Worm (Caenorhabditis elegans) whole organism, late embryonic: ENCODE results near the gene R05D3.12.
"Not testable (repeated sequence)": the region's sequence is repeated elsewhere in the genome, so short reads cannot be mapped to it uniquely, and the experiment has no call there.

ENCODE experiments used
- C38D4.7 ChIP-seq: fragments of 200-800 bp; sonication (Bioruptor generic); optimal IDR thresholded peaks from 2 replicates; lab custom pipeline; 2018; ENCODE audit warnings: mild to moderate bottlenecking, missing genetic modification characterization, moderate library complexity, missing compliant biosample characterization
- F13H6.1 ChIP-seq: sonication (generic microtip); optimal IDR thresholded peaks from 2 replicates; lab custom pipeline; 2016; ENCODE audit warnings: missing genetic modification characterization, missing compliant biosample characterization
- T23F11.4 ChIP-seq: fragments of 200-800 bp; sonication (Bioruptor generic); optimal IDR thresholded peaks from 2 replicates; lab custom pipeline; 2018; ENCODE audit warnings: mild to moderate bottlenecking, missing genetic modification characterization, missing compliant biosample characterization
- ahr-1 ChIP-seq: sonication (generic microtip); optimal IDR thresholded peaks from 2 replicates; lab custom pipeline; 2016; ENCODE audit warnings: missing genetic modification characterization, missing compliant biosample characterization
- ama-1 ChIP-seq: fragments of 150-350 bp; optimal IDR thresholded peaks from 2 replicates; lab custom pipeline; 2014
- ceh-14 ChIP-seq: sonication (generic microtip); optimal IDR thresholded peaks from 2 replicates; lab custom pipeline; 2016; ENCODE audit warnings: missing genotype, missing genetic modification characterization, missing compliant biosample characterization
- ceh-2 ChIP-seq: sonication (generic microtip); optimal IDR thresholded peaks from 2 replicates; lab custom pipeline; 2016; ENCODE audit warnings: missing genotype, missing genetic modification characterization, missing compliant biosample characterization
- ceh-22 ChIP-seq: sonication (generic microtip); optimal IDR thresholded peaks from 2 replicates; lab custom pipeline; 2017; ENCODE audit warnings: missing biosample characterization, missing genetic modification characterization
- ceh-24 ChIP-seq: sonication (generic microtip); optimal IDR thresholded peaks from 2 replicates; lab custom pipeline; 2016; ENCODE audit warnings: mild to moderate bottlenecking, missing genetic modification characterization, missing compliant biosample characterization
- ceh-30 ChIP-seq: fragments of 150-350 bp; optimal IDR thresholded peaks from 2 replicates; lab custom pipeline; 2014; ENCODE audit warnings: missing biosample characterization, missing genetic modification characterization
- ceh-31 ChIP-seq: sonication (generic microtip); optimal IDR thresholded peaks from 2 replicates; lab custom pipeline; 2016; ENCODE audit warnings: missing genetic modification characterization, missing compliant biosample characterization
- ceh-34 ChIP-seq: sonication (generic microtip); optimal IDR thresholded peaks from 2 replicates; lab custom pipeline; 2016; ENCODE audit warnings: mild to moderate bottlenecking, missing genetic modification characterization, missing compliant biosample characterization
- ceh-48 ChIP-seq: sonication (generic microtip); optimal IDR thresholded peaks from 2 replicates; lab custom pipeline; 2016; ENCODE audit warnings: missing genetic modification characterization, inconsistent platforms, missing compliant biosample characterization
- ceh-6 ChIP-seq: fragments of 200-800 bp; sonication (Bioruptor generic); optimal IDR thresholded peaks from 2 replicates; lab custom pipeline; 2018; ENCODE audit warnings: mild to moderate bottlenecking, missing genetic modification characterization, missing compliant biosample characterization
- che-1 ChIP-seq: sonication (generic microtip); optimal IDR thresholded peaks from 2 replicates; lab custom pipeline; 2016; ENCODE audit warnings: mild to moderate bottlenecking, missing genetic modification characterization, missing compliant biosample characterization
- dmd-4 ChIP-seq: sonication (generic microtip); optimal IDR thresholded peaks from 2 replicates; lab custom pipeline; 2016; ENCODE audit warnings: borderline replicate concordance, missing genetic modification characterization, missing compliant biosample characterization
- dve-1 ChIP-seq: sonication (generic microtip); optimal IDR thresholded peaks from 2 replicates; lab custom pipeline; 2017; ENCODE audit warnings: antibody characterized with exemption, mild to moderate bottlenecking, missing genetic modification characterization, missing compliant biosample characterization
- fax-1 ChIP-seq: sonication (generic microtip); optimal IDR thresholded peaks from 2 replicates; lab custom pipeline; 2016; ENCODE audit warnings: missing genotype, missing genetic modification characterization, missing compliant biosample characterization
- fkh-6 ChIP-seq: sonication (generic microtip); optimal IDR thresholded peaks from 2 replicates; lab custom pipeline; 2016; ENCODE audit warnings: missing genetic modification characterization, missing compliant biosample characterization
- hlh-13 ChIP-seq: fragments of 200-800 bp; sonication (Bioruptor generic); optimal IDR thresholded peaks from 2 replicates; lab custom pipeline; 2018; ENCODE audit warnings: mild to moderate bottlenecking, missing genetic modification characterization, missing compliant biosample characterization
- hlh-15 ChIP-seq: sonication (generic microtip); optimal IDR thresholded peaks from 2 replicates; lab custom pipeline; 2016; ENCODE audit warnings: missing genetic modification characterization, missing compliant biosample characterization
- hlh-30 ChIP-seq: sonication (generic microtip); optimal IDR thresholded peaks from 2 replicates; lab custom pipeline; 2017; ENCODE audit warnings: antibody characterized with exemption, missing genetic modification characterization, missing compliant biosample characterization; ENCODE audit not compliant: insufficient read depth
- lim-6 ChIP-seq: sonication (generic microtip); optimal IDR thresholded peaks from 2 replicates; lab custom pipeline; 2016; ENCODE audit warnings: missing genetic modification characterization, missing compliant biosample characterization
- lin-11 ChIP-seq: fragments of 200-800 bp; sonication (Bioruptor generic); optimal IDR thresholded peaks from 2 replicates; lab custom pipeline; 2018; ENCODE audit warnings: mild to moderate bottlenecking, missing genetic modification characterization, missing compliant biosample characterization
- nfya-1 ChIP-seq: sonication (generic microtip); optimal IDR thresholded peaks from 2 replicates; lab custom pipeline; 2017; ENCODE audit warnings: missing genetic modification characterization, mild to moderate bottlenecking, missing compliant biosample characterization, antibody characterized with exemption, moderate library complexity
- nhr-11 ChIP-seq: fragments of 150-350 bp; optimal IDR thresholded peaks from 2 replicates; lab custom pipeline; 2014; ENCODE audit warnings: missing biosample characterization, missing genetic modification characterization
- nhr-232 ChIP-seq: sonication (generic microtip); optimal IDR thresholded peaks from 2 replicates; lab custom pipeline; 2016; ENCODE audit warnings: missing genetic modification characterization, missing compliant biosample characterization
- pha-4 ChIP-seq: fragments of 150-350 bp; optimal IDR thresholded peaks from 2 replicates; lab custom pipeline; 2018; ENCODE audit warnings: missing biosample characterization, missing genetic modification reagents, missing genetic modification characterization
- ref-2 ChIP-seq: sonication (generic microtip); optimal IDR thresholded peaks from 2 replicates; lab custom pipeline; 2016; ENCODE audit warnings: missing genetic modification characterization, missing compliant biosample characterization
- rnt-1 ChIP-seq: sonication (generic microtip); optimal IDR thresholded peaks from 2 replicates; lab custom pipeline; 2016; ENCODE audit warnings: missing genetic modification characterization, missing compliant biosample characterization
- sdc-2 ChIP-seq: sonication (generic microtip); optimal IDR thresholded peaks from 2 replicates; lab custom pipeline; 2016; ENCODE audit warnings: missing genotype, missing genetic modification characterization, missing compliant biosample characterization
- sox-2 ChIP-seq: fragments of 200-800 bp; sonication (Bioruptor generic); IDR thresholded peaks from 2 replicates; pipeline ENCODE4 v1.3.6; 2022; ENCODE audit warnings: missing genetic modification reagents, missing genetic modification characterization, missing compliant biosample characterization
- sox-4 ChIP-seq: sonication (generic microtip); optimal IDR thresholded peaks from 2 replicates; lab custom pipeline; 2017; ENCODE audit warnings: mild to moderate bottlenecking, missing genetic modification characterization, inconsistent platforms, missing compliant biosample characterization
- tbx-2 ChIP-seq: sonication (generic microtip); optimal IDR thresholded peaks from 2 replicates; lab custom pipeline; 2016; ENCODE audit warnings: missing genetic modification characterization, missing compliant biosample characterization
- tbx-7 ChIP-seq: sonication (generic microtip); optimal IDR thresholded peaks from 2 replicates; lab custom pipeline; 2016; ENCODE audit warnings: missing genotype, missing genetic modification characterization, missing compliant biosample characterization
- unc-3 ChIP-seq, 2 experiments: fragments of 200-800 bp in 1 of 2; sonication (Bioruptor generic) in 1 of 2; sonication (generic microtip) in 1 of 2; conservative IDR thresholded peaks in 1 of 2; optimal IDR thresholded peaks in 1 of 2; 2 replicates each; pipeline versions ENCODE4 v1.3.6 to Lab custom; 2016 to 2022; ENCODE audit warnings: missing compliant biosample characterization in 2 of 2, missing genetic modification characterization in 2 of 2, missing genetic modification reagents in 1 of 2
- unc-42 ChIP-seq: sonication (generic microtip); optimal IDR thresholded peaks from 2 replicates; lab custom pipeline; 2016; ENCODE audit warnings: missing genotype, missing genetic modification characterization, missing compliant biosample characterization
- unc-55 ChIP-seq: sonication (generic microtip); optimal IDR thresholded peaks from 2 replicates; lab custom pipeline; 2017; ENCODE audit warnings: missing biosample characterization, missing genetic modification reagents, missing genetic modification characterization
- unc-86 ChIP-seq: sonication (generic microtip); optimal IDR thresholded peaks from 2 replicates; lab custom pipeline; 2016; ENCODE audit warnings: missing genetic modification characterization, missing compliant biosample characterization
- zip-5 ChIP-seq: sonication (generic microtip); optimal IDR thresholded peaks from 2 replicates; lab custom pipeline; 2016; ENCODE audit warnings: missing genetic modification characterization, missing compliant biosample characterization
- ztf-16 ChIP-seq: sonication (generic microtip); optimal IDR thresholded peaks from 2 replicates; lab custom pipeline; 2017; ENCODE audit warnings: missing genetic modification characterization, missing compliant biosample characterization

Gene R05D3.12

DNA sequence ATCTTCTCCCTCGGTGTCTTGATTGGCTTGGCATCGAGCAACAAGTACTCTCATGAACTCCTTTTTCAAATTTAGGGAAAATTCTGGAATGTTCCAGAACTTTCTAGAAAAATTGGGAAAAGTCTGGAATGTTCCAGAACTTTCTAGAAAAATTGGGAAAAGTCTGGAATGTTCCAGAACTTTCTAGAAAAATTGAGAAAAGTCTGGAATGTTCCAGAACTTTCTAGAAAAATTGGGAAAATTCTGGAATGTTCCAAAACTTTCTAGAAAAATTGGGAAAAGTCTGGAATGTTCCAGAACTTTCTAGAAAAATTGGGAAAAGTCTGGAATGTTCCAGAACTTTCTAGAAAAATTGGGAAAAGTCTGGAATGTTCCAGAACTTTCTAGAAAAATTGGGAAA, 36.5 kb upstream of the R05D3.12 start, which contains the start of gene ZC262.7:
TSS of gene ZC262.7 (minus strand) at position 54 of the 400 bp plus-strand sequence.
- TF ChIP-seq unc-86; unc-3 (GFP tag; conservative IDR thresholded peaks at IDR 0.05; lab: Robert Waterston, UW); unc-3 (tag; optimal IDR thresholded peaks at IDR 0.05; lab: Kevin White, UChicago); ceh-22 (tag; lab: Kevin White, UChicago): not testable (repeated sequence)

ce11 chrIII:8347822-8348221, 32.9 kb upstream of the R05D3.12 start, which contains the start of gene clc-29:
Gene clc-29 (minus strand): TSS chrIII:8347922.
- not testable (repeated sequence) for TF ChIP-seq che-1 (tag; lab: Kevin White, UChicago); tbx-2 (tag; lab: Kevin White, UChicago); sox-2 (GFP tag; lab: Robert Waterston, UW)

DNA sequence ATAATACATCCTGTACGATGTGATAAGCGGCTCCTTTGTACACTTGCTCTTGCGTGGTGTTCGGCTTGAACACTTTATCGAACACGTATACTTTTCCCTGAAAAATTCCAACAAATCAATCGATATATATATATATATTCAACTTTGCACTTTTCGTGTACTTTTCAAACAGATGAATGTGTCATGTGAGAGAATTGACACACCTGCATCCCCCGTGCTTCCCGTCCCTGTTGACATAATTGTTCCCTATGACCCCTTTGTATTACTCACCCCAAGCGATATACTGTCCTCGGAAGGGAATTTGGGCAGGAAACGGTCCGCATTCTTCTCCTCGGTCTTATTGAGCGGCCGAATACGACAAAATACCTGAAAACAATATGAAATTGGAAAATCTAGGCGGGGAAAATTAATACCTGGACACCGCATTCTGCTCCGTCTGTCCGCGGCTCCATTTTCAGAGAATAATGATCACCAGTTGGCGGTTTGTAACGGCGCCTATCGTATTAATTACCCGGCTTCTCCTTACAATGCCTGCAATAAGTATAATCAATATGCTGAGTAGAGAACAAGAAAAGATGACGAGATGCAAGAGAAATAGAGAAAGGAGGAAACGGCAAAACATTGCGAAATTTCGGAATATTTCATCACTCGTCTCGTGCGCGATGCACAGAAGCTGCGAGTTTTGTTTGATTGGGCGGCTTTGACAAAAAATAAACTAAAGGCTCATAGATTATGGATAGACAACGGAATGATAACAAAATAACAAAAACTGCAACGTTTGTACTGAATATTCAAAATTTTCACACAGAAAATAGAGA, 25.9 kb upstream of the R05D3.12 start, which contains the start of gene unc-116:
TSS of gene unc-116 (minus strand) at position 531 of the 818 bp plus-strand sequence.
- TF ChIP-seq lim-6 (tag; lab: Kevin White, UChicago) (no peak), ama-1 (lab: Kevin White, UChicago) (peak; percentile 47), ceh-31 (tag; lab: Kevin White, UChicago) (peak; percentile 5), che-1 (tag; lab: Kevin White, UChicago) (no peak), unc-55 (peak; percentile 59), unc-42 (peak; percentile 3), ahr-1 (no peak), ceh-48 (tag; lab: Kevin White, UChicago) (peak; percentile 44), nfya-1 (tag; lab: Kevin White, UChicago) (peak; percentile 20), ceh-2 (tag; lab: Kevin White, UChicago) (no peak), fax-1 (tag; lab: Kevin White, UChicago) (no peak), sox-2 (GFP tag; lab: Robert Waterston, UW) (peak; percentile 11; the same call in 1 of the 2 replicates), ceh-6 (GFP tag; lab: Kevin White, UChicago) (no peak), lin-11 (tag; lab: Kevin White, UChicago) (no peak), hlh-30 (tag; lab: Kevin White, UChicago) (peak; percentile 86), zip-5 (tag; lab: Kevin White, UChicago) (no peak), ceh-34 (tag; lab: Kevin White, UChicago) (no peak)

ce11 chrIII:8355462-8355815, 25.3 kb upstream of the R05D3.12 start:
- TF ChIP-seq ceh-31 (tag; lab: Kevin White, UChicago) (no peak), ceh-30 (tag; lab: Kevin White, UChicago) (no peak), fkh-6 (no peak), dmd-4 (tag; lab: Kevin White, UChicago) (no peak), nfya-1 (tag; lab: Kevin White, UChicago) (no peak), tbx-2 (tag; lab: Kevin White, UChicago) (no peak), ref-2 (no peak)

- TF ChIP-seq ceh-48 (tag; lab: Kevin White, UChicago), result no peak
- TF ChIP-seq hlh-13, result no peak
- TF ChIP-seq pha-4, result no peak
- no peak for TF ChIP-seq ahr-1
- TF ChIP-seq ceh-24 (tag; lab: Kevin White, UChicago), result no peak
- TF ChIP-seq rnt-1 (tag; lab: Kevin White, UChicago), result no peak
- peak; percentile 60 for TF ChIP-seq tbx-2 (tag; lab: Kevin White, UChicago)
- peak; percentile 37 for TF ChIP-seq ceh-14
- TF ChIP-seq sox-4, result no peak
- TF ChIP-seq hlh-15 (tag; lab: Kevin White, UChicago), result no peak
- no peak for TF ChIP-seq ama-1 (lab: Kevin White, UChicago)
- TF ChIP-seq ceh-31 (tag; lab: Kevin White, UChicago), result peak; percentile 85
- TF ChIP-seq T23F11.4 (GFP tag; lab: Kevin White, UChicago), result no peak
- TF ChIP-seq tbx-7 (tag; lab: Kevin White, UChicago), result peak; percentile 37
- peak; percentile 39 for TF ChIP-seq ceh-2 (tag; lab: Kevin White, UChicago)
- no peak for TF ChIP-seq ztf-16 (tag; lab: Kevin White, UChicago)
- TF ChIP-seq F13H6.1 (tag; lab: Kevin White, UChicago), result no peak
- no peak for TF ChIP-seq unc-86
- no peak for TF ChIP-seq nhr-11 (tag; lab: Kevin White, UChicago)
- peak; percentile 70 for TF ChIP-seq ceh-34 (tag; lab: Kevin White, UChicago)
- TF ChIP-seq nhr-232 (tag; lab: Kevin White, UChicago), result no peak
- peak; percentile 8 for TF ChIP-seq lin-11 (tag; lab: Kevin White, UChicago)
- peak; percentile 7 for TF ChIP-seq sdc-2 (tag; lab: Kevin White, UChicago)
- no peak for TF ChIP-seq C38D4.7 (GFP tag; lab: Kevin White, UChicago)
- TF ChIP-seq dve-1, result no peak
These were observed 24.3 kb upstream of the R05D3.12 start for ce11 chrIII:8356407-8356881.
